Worm (Caenorhabditis elegans) whole organism, L1 larva: Measurements from ENCODE around the gene F20A1.8.

Experiments used
- C04F5.9 ChIP-seq: sonication (generic microtip); optimal IDR thresholded peaks from 2 replicates; lab custom pipeline; 2016; ENCODE audit warnings: missing genetic modification characterization, missing compliant biosample characterization
- blmp-1 ChIP-seq: fragments of 150-350 bp; optimal IDR thresholded peaks from 2 replicates; lab custom pipeline; 2014; ENCODE audit warnings: missing biosample characterization, missing genetic modification characterization
- ceh-90 ChIP-seq: sonication (generic microtip); optimal IDR thresholded peaks from 2 replicates; lab custom pipeline; 2016; ENCODE audit warnings: missing genetic modification characterization, missing compliant biosample characterization
- dpl-1 ChIP-seq, 3 experiments: fragments of 150-350 bp in 2 of 3; sonication (generic microtip) in 1 of 3; optimal IDR thresholded peaks; 2 replicates each; lab custom pipeline; 2014 to 2017; ENCODE audit warnings: missing biosample characterization in 3 of 3, missing genetic modification characterization in 3 of 3, missing genetic modification reagents in 3 of 3
- egl-13 ChIP-seq: sonication (generic microtip); optimal IDR thresholded peaks from 2 replicates; lab custom pipeline; 2016; ENCODE audit warnings: missing genotype, missing genetic modification reagents, missing genetic modification characterization, missing compliant biosample characterization
- egl-27 ChIP-seq, 2 experiments: fragments of 150-350 bp in 1 of 2; sonication (generic microtip); optimal IDR thresholded peaks; 3 replicates each; lab custom pipeline; 2017 to 2018; ENCODE audit warnings: missing biosample characterization in 2 of 2, missing genetic modification characterization in 2 of 2, missing genetic modification reagents in 2 of 2
- elt-3 ChIP-seq, 6 experiments: fragments of 150-350 bp in 1 of 6; sonication (generic microtip); optimal IDR thresholded peaks; 2 replicates each; lab custom pipeline; 2017 to 2018; ENCODE audit warnings: missing biosample characterization in 6 of 6, missing genetic modification characterization in 6 of 6, inconsistent platforms in 1 of 6
- fkh-4 ChIP-seq: sonication (generic microtip); optimal IDR thresholded peaks from 2 replicates; lab custom pipeline; 2016; ENCODE audit warnings: missing compliant biosample characterization, missing genetic modification characterization, borderline replicate concordance
- hlh-17 ChIP-seq: fragments of 200-800 bp; sonication (Bioruptor generic); optimal IDR thresholded peaks from 2 replicates; lab custom pipeline; 2018; ENCODE audit warnings: missing genetic modification characterization, mild to moderate bottlenecking, missing compliant biosample characterization, moderate library complexity, borderline replicate concordance
- irx-1 ChIP-seq: sonication (generic microtip); optimal IDR thresholded peaks from 2 replicates; lab custom pipeline; 2016; ENCODE audit warnings: missing genetic modification characterization, missing compliant biosample characterization
- isw-1 ChIP-seq: fragments of 200-800 bp; sonication (Bioruptor generic); IDR thresholded peaks from 2 replicates; pipeline ENCODE4 v1.3.6; 2022; ENCODE audit warnings: missing genetic modification characterization, missing compliant biosample characterization
- lin-14 ChIP-seq: fragments of 200-800 bp; sonication (Bioruptor generic); optimal IDR thresholded peaks from 2 replicates; lab custom pipeline; 2018; ENCODE audit warnings: mild to moderate bottlenecking, missing genetic modification characterization, moderate library complexity, missing compliant biosample characterization
- lin-15B ChIP-seq: fragments of 150-350 bp; sonication (generic microtip); optimal IDR thresholded peaks from 3 replicates; lab custom pipeline; 2014; ENCODE audit warnings: missing biosample characterization, missing genetic modification characterization
- lin-35 ChIP-seq, 2 experiments: fragments of 150-350 bp; optimal IDR thresholded peaks; 2 replicates each; lab custom pipeline; 2014; ENCODE audit warnings: missing biosample characterization in 2 of 2, missing genetic modification characterization in 2 of 2, missing genetic modification reagents in 2 of 2
- lsy-2 ChIP-seq, 2 experiments: fragments of 150-350 bp; optimal IDR thresholded peaks; 2 replicates each; lab custom pipeline; 2014; ENCODE audit warnings: missing biosample characterization in 2 of 2, missing genetic modification characterization in 2 of 2
- mab-9 ChIP-seq: fragments of 200-800 bp; sonication (Bioruptor generic); IDR thresholded peaks from 2 replicates; pipeline ENCODE4 v1.3.6; 2022; ENCODE audit warnings: missing genetic modification reagents, missing genetic modification characterization, missing compliant biosample characterization
- mdl-1 ChIP-seq, 2 experiments: fragments of 150-350 bp; optimal IDR thresholded peaks; 2 replicates each; lab custom pipeline; 2014 to 2017; ENCODE audit warnings: missing biosample characterization in 2 of 2, missing genetic modification characterization in 2 of 2, inconsistent platforms in 1 of 2
- nhr-11 ChIP-seq: fragments of 150-350 bp; optimal IDR thresholded peaks from 2 replicates; lab custom pipeline; 2014; ENCODE audit warnings: missing biosample characterization, missing genetic modification characterization
- nhr-12 ChIP-seq: sonication (generic microtip); optimal IDR thresholded peaks from 2 replicates; lab custom pipeline; 2017; ENCODE audit warnings: missing biosample characterization, missing genetic modification characterization
- nhr-19 ChIP-seq: fragments of 200-800 bp; sonication (Bioruptor generic); conservative IDR thresholded peaks from 2 replicates; pipeline ENCODE4 v1.3.6; 2022; ENCODE audit warnings: missing genetic modification characterization, missing compliant biosample characterization
- nhr-20 ChIP-seq: sonication (generic microtip); optimal IDR thresholded peaks from 2 replicates; lab custom pipeline; 2016; ENCODE audit warnings: mild to moderate bottlenecking, missing genetic modification characterization, missing compliant biosample characterization
- nhr-237 ChIP-seq: fragments of 150-350 bp; optimal IDR thresholded peaks from 2 replicates; lab custom pipeline; 2014; ENCODE audit warnings: missing biosample characterization, missing genetic modification characterization
- nhr-28 ChIP-seq: fragments of 150-350 bp; optimal IDR thresholded peaks from 2 replicates; lab custom pipeline; 2014; ENCODE audit warnings: missing biosample characterization, missing genetic modification characterization
- nhr-47 ChIP-seq: sonication (generic microtip); optimal IDR thresholded peaks from 2 replicates; lab custom pipeline; 2016; ENCODE audit warnings: mild to moderate bottlenecking, missing genetic modification characterization, moderate library complexity, missing compliant biosample characterization
- nhr-76 ChIP-seq: sonication (generic microtip); optimal IDR thresholded peaks from 2 replicates; lab custom pipeline; 2017; ENCODE audit warnings: missing biosample characterization, missing genetic modification characterization
- pax-3 ChIP-seq: fragments of 200-800 bp; sonication (Bioruptor generic); optimal IDR thresholded peaks from 2 replicates; lab custom pipeline; 2018; ENCODE audit warnings: mild to moderate bottlenecking, missing genetic modification characterization, moderate library complexity, missing compliant biosample characterization
- rnt-1 ChIP-seq: sonication (generic microtip); optimal IDR thresholded peaks from 2 replicates; lab custom pipeline; 2016; ENCODE audit warnings: mild to moderate bottlenecking, missing genetic modification characterization, moderate library complexity, missing compliant biosample characterization
- snu-23 ChIP-seq: sonication (generic microtip); optimal IDR thresholded peaks from 2 replicates; lab custom pipeline; 2016; ENCODE audit warnings: missing genetic modification characterization, missing compliant biosample characterization
- sup-37 ChIP-seq: fragments of 200-800 bp; sonication (Bioruptor generic); optimal IDR thresholded peaks from 2 replicates; lab custom pipeline; 2018; ENCODE audit warnings: mild to moderate bottlenecking, missing genetic modification characterization, missing compliant biosample characterization
- unc-130 ChIP-seq: fragments of 150-350 bp; optimal IDR thresholded peaks from 2 replicates; lab custom pipeline; 2017; ENCODE audit warnings: missing biosample characterization, missing genetic modification characterization, inconsistent platforms
- unc-62 ChIP-seq: fragments of 150-350 bp; optimal IDR thresholded peaks from 2 replicates; lab custom pipeline; 2014; ENCODE audit warnings: missing biosample characterization, missing genetic modification reagents, missing genetic modification characterization
- unc-86 ChIP-seq: sonication (generic microtip); optimal IDR thresholded peaks from 2 replicates; lab custom pipeline; 2016; ENCODE audit warnings: missing genetic modification characterization, missing compliant biosample characterization
- xbp-1 ChIP-seq: sonication (generic microtip); optimal IDR thresholded peaks from 2 replicates; lab custom pipeline; 2016; ENCODE audit warnings: missing genetic modification characterization, missing compliant biosample characterization
- zip-4 ChIP-seq: fragments of 200-800 bp; sonication (Bioruptor generic); optimal IDR thresholded peaks from 2 replicates; lab custom pipeline; 2018; ENCODE audit warnings: mild to moderate bottlenecking, missing genetic modification characterization, moderate library complexity, missing compliant biosample characterization
- ztf-4 ChIP-seq: fragments of 150-350 bp; optimal IDR thresholded peaks from 2 replicates; lab custom pipeline; 2014; ENCODE audit warnings: missing biosample characterization, missing genetic modification characterization

Gene F20A1.8

DNA sequence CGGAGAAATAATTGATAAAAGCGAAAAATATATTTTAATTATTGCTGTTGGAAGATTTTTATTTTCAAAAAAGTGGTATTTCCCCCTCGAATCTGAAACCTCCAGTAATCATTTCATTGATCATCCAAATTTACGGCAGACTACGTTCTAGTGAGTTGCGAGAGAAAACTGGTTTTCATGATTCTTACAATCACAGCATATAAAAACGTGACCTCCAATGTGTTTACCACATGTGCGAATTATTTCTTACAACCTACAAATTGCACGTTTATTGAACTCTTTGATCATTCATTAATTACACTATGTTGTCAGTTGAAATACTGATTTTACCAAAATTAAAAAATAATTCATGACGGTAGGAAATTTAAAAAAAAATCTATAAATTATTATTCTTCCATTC, 41.8 kb upstream of the F20A1.8 start (continued):
- peak; percentile 27 for TF ChIP-seq nhr-47 (tag; lab: Kevin White, UChicago)
- no peak for TF ChIP-seq unc-62 (GFP tag; lab: Kevin White, UChicago)
- TF ChIP-seq irx-1 (tag; lab: Kevin White, UChicago) = peak; percentile 5
- peak in 1 of 3 experiments; percentile 24 for TF ChIP-seq dpl-1 (GFP tag; optimal IDR thresholded peaks at IDR 0.05; lab: Kevin White, UChicago)
- TF ChIP-seq lsy-2 (tag; optimal IDR thresholded peaks at IDR 0.05; lab: Kevin White, UChicago) = peak; percentile 36 to 53
- TF ChIP-seq C04F5.9 (tag; lab: Kevin White, UChicago) = no peak
- peak in 1 of 2 experiments; percentile 81 for TF ChIP-seq lin-35 (GFP tag; optimal IDR thresholded peaks at IDR 0.05; lab: Kevin White, UChicago)
- no peak for TF ChIP-seq hlh-17 (GFP tag; lab: Kevin White, UChicago)
- TF ChIP-seq sup-37 (GFP tag; lab: Kevin White, UChicago) = no peak
- no peak for TF ChIP-seq nhr-28
- no peak for TF ChIP-seq nhr-237 (tag; lab: Kevin White, UChicago)
- no peak for TF ChIP-seq egl-13 (tag; lab: Kevin White, UChicago)
- TF ChIP-seq ztf-4 = no peak
- no peak for TF ChIP-seq fkh-4 (tag; lab: Kevin White, UChicago)
- no peak for TF ChIP-seq unc-86 (tag; lab: Kevin White, UChicago)
- no peak for TF ChIP-seq nhr-76 (tag; lab: Kevin White, UChicago)
- TF ChIP-seq lin-15B (tag; lab: Kevin White, UChicago) = no peak
- peak; percentile 16 for TF ChIP-seq unc-130 (tag; lab: Kevin White, UChicago)
- TF ChIP-seq nhr-20 = peak; percentile 100
- peak; percentile 80 for TF ChIP-seq lin-14
- no peak for TF ChIP-seq pax-3 (tag; lab: Kevin White, UChicago)
- TF ChIP-seq snu-23 (GFP tag; lab: Kevin White, UChicago) = peak; percentile 73
- peak; percentile 71 for TF ChIP-seq nhr-19

- TF ChIP-seq xbp-1 (tag; lab: Kevin White, UChicago) = no peak
- no peak for TF ChIP-seq rnt-1 (tag; lab: Kevin White, UChicago)
- TF ChIP-seq mab-9 (GFP tag; lab: Robert Waterston, UW) = no peak
- no peak for TF ChIP-seq isw-1
- TF ChIP-seq nhr-11 (tag; lab: Kevin White, UChicago) = no peak
- TF ChIP-seq ceh-90 (tag; lab: Kevin White, UChicago) = no peak
- TF ChIP-seq mdl-1 (tag; optimal IDR thresholded peaks at IDR 0.05; lab: Kevin White, UChicago) = no peak
- TF ChIP-seq nhr-76 (tag; lab: Kevin White, UChicago) = no peak
- no peak for TF ChIP-seq lin-35 (GFP tag; optimal IDR thresholded peaks at IDR 0.05; lab: Kevin White, UChicago)
- TF ChIP-seq egl-27 (tag; optimal IDR thresholded peaks at IDR 0.05; lab: Kevin White, UChicago) = no peak
Observed at ce11 chrV:7087340-7087739, 39.9 kb upstream of the F20A1.8 start.

ce11 chrV:7085518-7086104, 38.2 kb upstream of the F20A1.8 start, which contains the start of gene VC5.2:
TSS of gene VC5.2 (plus strand) at chrV:7085956.
- peak in 1 of 6 experiments; percentile 43 for TF ChIP-seq elt-3 (tag; optimal IDR thresholded peaks at IDR 0.05; lab: Kevin White, UChicago)
- TF ChIP-seq zip-4 (GFP tag; lab: Kevin White, UChicago) = no peak
- TF ChIP-seq dpl-1 (GFP tag; optimal IDR thresholded peaks at IDR 0.05; lab: Kevin White, UChicago) = peak in 1 of 3 experiments; percentile 1
- peak; percentile 79 for TF ChIP-seq blmp-1 (tag; lab: Kevin White, UChicago)
- TF ChIP-seq rnt-1 (tag; lab: Kevin White, UChicago) = peak; percentile 28
- peak; percentile 56 for TF ChIP-seq lin-14
- TF ChIP-seq nhr-20 = peak; percentile 32
- no peak for TF ChIP-seq nhr-12
- TF ChIP-seq ceh-90 (tag; lab: Kevin White, UChicago) = no peak
